Fruit fly (Drosophila melanogaster): ENCODE measurements around the gene Tsp33B.
A peak's percentile ranks its signal among the peaks of the same experiment; 100 is the strongest.

Gene Tsp33B

dm6 chr2L:11793986-11794385 is 1.8 kb upstream of the Tsp33B start, which contains the start of gene CG14937:
Gene CG14937, minus strand, starts transcription at chr2L:11794086.
- TF ChIP-seq cic (GFP tag; optimal IDR thresholded peaks at IDR 0.05), result no peak
- TF ChIP-seq Crg-1 (GFP tag; optimal IDR thresholded peaks at IDR 0.05), result no peak
- no peak for TF ChIP-seq cnc (optimal IDR thresholded peaks at IDR 0.05)
- no peak for TF ChIP-seq CG14711 (tag; optimal IDR thresholded peaks at IDR 0.05)
- no peak for TF ChIP-seq bab1 (GFP tag; optimal IDR thresholded peaks at IDR 0.05)
- TF ChIP-seq Mnt (GFP tag; optimal IDR thresholded peaks at IDR 0.05), result no peak
- no peak for TF ChIP-seq ovo (GFP tag; optimal IDR thresholded peaks at IDR 0.05)
- no peak for TF ChIP-seq CG11617 (GFP tag; optimal IDR thresholded peaks at IDR 0.05)
- no peak for TF ChIP-seq CG7045 (GFP tag; optimal IDR thresholded peaks at IDR 0.05)
- TF ChIP-seq CG5204 (GFP tag; optimal IDR thresholded peaks at IDR 0.05), result no peak
- no peak for TF ChIP-seq CG12768 (GFP tag; optimal IDR thresholded peaks at IDR 0.05)
- no peak for TF ChIP-seq CG1620 (GFP tag; optimal IDR thresholded peaks at IDR 0.05)
- TF ChIP-seq Hr96 (GFP tag; optimal IDR thresholded peaks at IDR 0.05), result no peak
- TF ChIP-seq CG33017 (tag; optimal IDR thresholded peaks at IDR 0.05), result no peak

DNA sequence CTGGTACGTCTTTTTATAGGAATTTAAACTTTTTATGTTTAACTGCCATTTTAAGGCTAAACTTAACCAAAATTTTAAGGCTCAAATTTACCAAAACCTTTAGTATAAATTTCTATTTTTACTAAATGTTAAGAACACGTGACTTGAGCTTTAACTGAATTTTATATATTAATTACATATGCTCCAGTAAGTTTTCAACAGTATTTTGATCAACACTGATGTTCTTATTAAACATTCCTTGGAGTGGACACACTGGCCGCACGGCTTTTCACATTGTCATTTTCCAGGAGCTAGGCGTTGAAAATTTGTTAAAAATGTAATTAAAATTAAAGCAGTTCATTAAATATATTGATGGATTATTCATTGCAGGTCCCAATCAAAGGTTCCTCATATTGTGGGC is 2.5 kb downstream of the Tsp33B start, which contains the start of gene CG14932:
Gene CG14932, plus strand, starts transcription at position 230 of the 400 bp plus-strand sequence.
- TF ChIP-seq CG12768 (GFP tag; optimal IDR thresholded peaks at IDR 0.05), result no peak
- TF ChIP-seq CG33017 (tag; optimal IDR thresholded peaks at IDR 0.05), result no peak
- no peak for TF ChIP-seq CG7101 (tag; optimal IDR thresholded peaks at IDR 0.05)
- TF ChIP-seq Crg-1 (GFP tag; optimal IDR thresholded peaks at IDR 0.05), result no peak
- TF ChIP-seq bab1 (GFP tag; optimal IDR thresholded peaks at IDR 0.05), result no peak
- TF ChIP-seq ovo (GFP tag; optimal IDR thresholded peaks at IDR 0.05), result no peak
- TF ChIP-seq cic (GFP tag; optimal IDR thresholded peaks at IDR 0.05), result no peak
- TF ChIP-seq CG1620 (GFP tag; optimal IDR thresholded peaks at IDR 0.05), result no peak
- no peak for TF ChIP-seq Clk (GFP tag; optimal IDR thresholded peaks at IDR 0.05)
- TF ChIP-seq tj (GFP tag; optimal IDR thresholded peaks at IDR 0.05), result no peak
- no peak for TF ChIP-seq CG7045 (GFP tag; optimal IDR thresholded peaks at IDR 0.05)
- no peak for TF ChIP-seq CG5204 (GFP tag; optimal IDR thresholded peaks at IDR 0.05)

DNA sequence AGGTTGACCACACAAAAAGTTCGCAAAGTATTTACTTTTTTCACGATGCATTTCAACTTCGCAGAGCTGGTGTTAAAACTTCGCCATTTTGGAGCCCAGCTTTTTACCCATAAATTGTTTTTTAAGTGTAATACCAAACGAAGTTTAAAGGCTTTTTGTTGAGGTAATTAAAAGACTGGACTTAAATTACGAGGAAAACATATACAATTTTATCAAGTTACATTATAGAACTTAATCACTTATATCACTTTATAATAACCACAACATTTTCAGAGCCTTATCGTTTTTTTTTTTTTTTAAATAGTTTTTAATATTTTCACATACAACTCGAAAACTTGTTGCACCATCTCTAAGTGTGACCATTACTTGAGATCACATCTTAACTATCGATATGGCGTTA is 4.1 kb downstream of the Tsp33B start, which contains the start of gene CG14931:
Gene CG14931, plus strand, starts transcription at position 301 of the 400 bp plus-strand sequence.
- TF ChIP-seq CG1620 (GFP tag; optimal IDR thresholded peaks at IDR 0.05) (no peak), kay (GFP tag; ENCODE audit: borderline replicate concordance) (no peak), tj (GFP tag; optimal IDR thresholded peaks at IDR 0.05) (no peak), Clk (GFP tag; optimal IDR thresholded peaks at IDR 0.05) (no peak), CG7045 (GFP tag; optimal IDR thresholded peaks at IDR 0.05) (no peak), Crg-1 (GFP tag; optimal IDR thresholded peaks at IDR 0.05) (no peak), toe (GFP tag; optimal IDR thresholded peaks at IDR 0.05) (no peak), pad (GFP tag; optimal IDR thresholded peaks at IDR 0.05) (no peak), CG11617 (GFP tag; optimal IDR thresholded peaks at IDR 0.05) (no peak), CG7101 (tag; optimal IDR thresholded peaks at IDR 0.05) (no peak)

- no peak for TF ChIP-seq CG12768 (GFP tag; optimal IDR thresholded peaks at IDR 0.05)
- TF ChIP-seq ovo (GFP tag; optimal IDR thresholded peaks at IDR 0.05), result no peak
- peak; percentile 8 for TF ChIP-seq kay (GFP tag; ENCODE audit: borderline replicate concordance)
These were observed 37.8 kb downstream of the Tsp33B start, which contains the start of gene Sfp33A1 for dm6 chr2L:11754402-11754801. Gene Sfp33A1, minus strand, starts transcription at chr2L:11754502.

DNA sequence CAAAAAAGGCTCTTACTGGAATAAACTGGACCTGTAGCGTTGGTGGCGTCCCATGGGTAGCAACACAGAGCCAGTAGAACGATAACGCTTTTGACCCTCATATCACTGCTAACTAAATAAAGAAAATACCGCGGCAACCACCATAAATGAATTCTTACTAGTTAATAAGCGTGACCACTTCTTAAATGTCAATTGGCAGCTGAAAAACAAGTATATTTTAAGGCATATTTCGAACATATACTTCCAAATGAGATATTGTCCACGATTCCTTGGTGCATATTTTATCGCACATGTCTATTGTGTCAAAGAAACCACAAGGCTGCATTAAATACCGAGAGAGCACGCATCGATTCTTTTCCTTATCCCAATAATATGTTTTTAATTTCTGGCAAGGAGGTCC is 38.2 kb downstream of the Tsp33B start, which contains the start of gene CG42471:
Gene CG42471, minus strand, starts transcription at position 101 of the 400 bp plus-strand sequence.
- TF ChIP-seq Crg-1 (GFP tag; optimal IDR thresholded peaks at IDR 0.05) (no peak), toe (GFP tag; optimal IDR thresholded peaks at IDR 0.05) (no peak), CG5204 (GFP tag; optimal IDR thresholded peaks at IDR 0.05) (no peak), CG14711 (tag; optimal IDR thresholded peaks at IDR 0.05) (no peak), pad (GFP tag; optimal IDR thresholded peaks at IDR 0.05) (no peak), CG7101 (tag; optimal IDR thresholded peaks at IDR 0.05) (no peak), bab1 (GFP tag; optimal IDR thresholded peaks at IDR 0.05) (no peak), kay (GFP tag; ENCODE audit: borderline replicate concordance) (no peak), cnc (optimal IDR thresholded peaks at IDR 0.05) (no peak), Hr96 (GFP tag; optimal IDR thresholded peaks at IDR 0.05) (no peak), CG33017 (tag; optimal IDR thresholded peaks at IDR 0.05) (no peak), CG7045 (GFP tag; optimal IDR thresholded peaks at IDR 0.05) (no peak), cic (GFP tag; optimal IDR thresholded peaks at IDR 0.05) (no peak), ovo (GFP tag; optimal IDR thresholded peaks at IDR 0.05) (no peak), CG1620 (GFP tag; optimal IDR thresholded peaks at IDR 0.05) (no peak), Mnt (GFP tag; optimal IDR thresholded peaks at IDR 0.05) (no peak), CG12768 (GFP tag; optimal IDR thresholded peaks at IDR 0.05) (no peak), Clk (GFP tag; optimal IDR thresholded peaks at IDR 0.05) (no peak), CG11617 (GFP tag; optimal IDR thresholded peaks at IDR 0.05) (no peak)

DNA sequence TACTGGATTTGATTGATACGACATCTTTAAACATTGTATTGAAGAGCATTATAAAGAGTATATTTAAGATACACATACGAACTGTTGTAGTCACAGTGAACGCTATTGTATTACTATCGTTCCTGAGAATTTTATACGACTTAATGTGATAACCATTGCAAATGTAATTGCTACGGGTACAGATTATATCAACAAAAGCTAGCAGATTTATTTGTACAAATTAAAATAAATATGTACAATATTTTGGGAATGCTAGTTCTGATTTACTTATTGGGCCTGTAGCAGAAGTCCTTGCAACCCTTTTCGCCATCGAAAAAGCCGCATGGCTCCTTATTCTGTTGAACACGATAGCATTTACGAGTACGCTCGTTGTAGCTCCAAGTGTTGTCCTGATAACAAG is 38.7 kb downstream of the Tsp33B start, which contains the start of gene CG42470:
Gene CG42470, minus strand, starts transcription at position 101 of the 400 bp plus-strand sequence.
- TF ChIP-seq Crg-1 (GFP tag; optimal IDR thresholded peaks at IDR 0.05) (no peak), CG14711 (tag; optimal IDR thresholded peaks at IDR 0.05) (no peak), CG7045 (GFP tag; optimal IDR thresholded peaks at IDR 0.05) (no peak), CG11617 (GFP tag; optimal IDR thresholded peaks at IDR 0.05) (no peak), tj (GFP tag; optimal IDR thresholded peaks at IDR 0.05) (no peak), CG1620 (GFP tag; optimal IDR thresholded peaks at IDR 0.05) (no peak), CG7101 (tag; optimal IDR thresholded peaks at IDR 0.05) (no peak), toe (GFP tag; optimal IDR thresholded peaks at IDR 0.05) (no peak), pad (GFP tag; optimal IDR thresholded peaks at IDR 0.05) (no peak), Clk (GFP tag; optimal IDR thresholded peaks at IDR 0.05) (no peak), CG33017 (tag; optimal IDR thresholded peaks at IDR 0.05) (no peak), Hr96 (GFP tag; optimal IDR thresholded peaks at IDR 0.05) (no peak), Mnt (GFP tag; optimal IDR thresholded peaks at IDR 0.05) (no peak), CG12768 (GFP tag; optimal IDR thresholded peaks at IDR 0.05) (no peak), cnc (optimal IDR thresholded peaks at IDR 0.05) (no peak), bab1 (GFP tag; optimal IDR thresholded peaks at IDR 0.05) (no peak), cic (GFP tag; optimal IDR thresholded peaks at IDR 0.05) (no peak), kay (GFP tag; ENCODE audit: borderline replicate concordance) (no peak), CG5204 (GFP tag; optimal IDR thresholded peaks at IDR 0.05) (no peak)
